Fruit fly (Drosophila melanogaster) whole organism, adult: Measurements from ENCODE around the gene cu.
A peak's percentile ranks its signal among the peaks of the same experiment; 100 is the strongest.

Experiments used
- CG5204 ChIP-seq: fragments of 200-800 bp; sonication (Bioruptor generic); optimal IDR thresholded peaks from 2 replicates; lab custom pipeline; 2016; ENCODE audit warnings: missing biosample characterization, missing genetic modification characterization
- Hr96 ChIP-seq: fragments of 200-800 bp; sonication (Bioruptor generic); optimal IDR thresholded peaks from 2 replicates; lab custom pipeline; 2016; ENCODE audit warnings: missing biosample characterization, missing genetic modification characterization
- bab1 ChIP-seq: fragments of 200-800 bp; sonication (Bioruptor generic); optimal IDR thresholded peaks from 3 replicates; lab custom pipeline; 2019; ENCODE audit warnings: missing biosample characterization, mild to moderate bottlenecking, missing genetic modification characterization, moderate library complexity
- cic ChIP-seq: fragments of 200-800 bp; sonication (Bioruptor generic); optimal IDR thresholded peaks from 2 replicates; lab custom pipeline; 2017; ENCODE audit warnings: missing biosample characterization, mild to moderate bottlenecking, missing genetic modification characterization, moderate library complexity
- cnc ChIP-seq, 2 experiments: fragments of >200 bp; optimal IDR thresholded peaks; 2 replicates each; lab custom pipeline; 2017
- kay ChIP-seq: fragments of 200-800 bp; sonication (Bioruptor generic); peaks from one replicate; lab custom pipeline; 2016; ENCODE audit warnings: missing biosample characterization, missing genetic modification characterization, borderline replicate concordance
- ovo ChIP-seq: fragments of 200-800 bp; sonication (Bioruptor generic); optimal IDR thresholded peaks from 2 replicates; lab custom pipeline; 2016; ENCODE audit warnings: missing biosample characterization, missing genetic modification characterization
- pad ChIP-seq: fragments of 200-800 bp; sonication (Bioruptor generic); optimal IDR thresholded peaks from 3 replicates; lab custom pipeline; 2017; ENCODE audit warnings: missing biosample characterization, missing genetic modification characterization, mild to moderate bottlenecking, moderate library complexity, missing genetic modification reagents

dm6 chr3R:11216156-11216630 is 18.8 kb downstream of the cu start, which contains the start of the genes RpS25 and CG4820:
- peak; percentile 81 for TF ChIP-seq cic
- peak; percentile 83 for TF ChIP-seq pad
- no peak for TF ChIP-seq kay (GFP tag; lab: Kevin White, UChicago)
- no peak for TF ChIP-seq CG5204
- peak; percentile 94 for TF ChIP-seq Hr96 (GFP tag; lab: Kevin White, UChicago)
- TF ChIP-seq bab1 (GFP tag; lab: Kevin White, UChicago) = peak; percentile 97
- TF ChIP-seq cnc (optimal IDR thresholded peaks at IDR 0.05; lab: Kevin White, UChicago) = no peak
- TF ChIP-seq ovo (GFP tag; lab: Kevin White, UChicago) = peak; percentile 91
